Fruit fly (Drosophila melanogaster) whole organism, embryonic: ENCODE measurements around the gene CG42820.

Experiments
- Bteb2 ChIP-seq: fragments of 200-800 bp; sonication (Bioruptor generic); optimal IDR thresholded peaks from 2 replicates; lab custom pipeline; 2016; ENCODE audit warnings: missing biosample characterization, missing genetic modification characterization
- CG11504 ChIP-seq: fragments of 200-800 bp; sonication (Bioruptor generic); optimal IDR thresholded peaks from 3 replicates; lab custom pipeline; 2019; ENCODE audit warnings: missing biosample characterization, mild to moderate bottlenecking, missing genetic modification characterization, moderate library complexity
- CG13424 ChIP-seq: fragments of 200-800 bp; sonication (Bioruptor generic); optimal IDR thresholded peaks from 2 replicates; lab custom pipeline; 2019; ENCODE audit warnings: missing biosample characterization, mild to moderate bottlenecking, missing genetic modification characterization, moderate library complexity
- CG14667 ChIP-seq: fragments of 200-800 bp; sonication (Bioruptor generic); IDR thresholded peaks from 2 replicates; pipeline ENCODE4 v1.3.6; 2022; ENCODE audit warnings: missing biosample characterization, missing genetic modification characterization
- CG1602 ChIP-seq: fragments of 200-800 bp; sonication (Bioruptor generic); optimal IDR thresholded peaks from 3 replicates; lab custom pipeline; 2016; ENCODE audit warnings: missing biosample characterization, missing genetic modification characterization
- CG17829 ChIP-seq: fragments of 200-800 bp; optimal IDR thresholded peaks from 2 replicates; lab custom pipeline; 2019; ENCODE audit warnings: missing biosample characterization, mild to moderate bottlenecking, missing genetic modification characterization, moderate library complexity
- CG1832 ChIP-seq: fragments of 200-800 bp; sonication (Bioruptor generic); optimal IDR thresholded peaks from 2 replicates; lab custom pipeline; 2017; ENCODE audit warnings: missing biosample characterization, mild to moderate bottlenecking, missing genetic modification characterization, inconsistent platforms
- CG18599 ChIP-seq: fragments of 200-800 bp; sonication (Bioruptor generic); optimal IDR thresholded peaks from 3 replicates; lab custom pipeline; 2017; ENCODE audit warnings: missing biosample characterization, missing genetic modification characterization, mild to moderate bottlenecking, moderate library complexity, missing genetic modification reagents
- CG33213 ChIP-seq: fragments of 200-800 bp; sonication (Bioruptor generic); optimal IDR thresholded peaks from 3 replicates; lab custom pipeline; 2016; ENCODE audit warnings: missing biosample characterization, missing genetic modification characterization
- CG34224 ChIP-seq: fragments of 200-800 bp; sonication (Bioruptor generic); IDR thresholded peaks from 3 replicates; pipeline ENCODE4 v1.3.6; 2022; ENCODE audit warnings: missing biosample characterization, missing genetic modification characterization; ENCODE audit not compliant: partially characterized antibody
- CG42726 ChIP-seq: fragments of 200-800 bp; sonication (Bioruptor generic); IDR thresholded peaks from 2 replicates; pipeline ENCODE4 v1.3.6; 2022; ENCODE audit warnings: missing biosample characterization, missing genetic modification characterization; ENCODE audit not compliant: partially characterized antibody
- CG4707 ChIP-seq: fragments of 200-800 bp; sonication (Bioruptor generic); optimal IDR thresholded peaks from 2 replicates; lab custom pipeline; 2018; ENCODE audit warnings: missing biosample characterization, mild to moderate bottlenecking, missing genetic modification characterization, moderate library complexity
- CG5180 ChIP-seq: fragments of 200-800 bp; sonication (Bioruptor generic); optimal IDR thresholded peaks from 3 replicates; lab custom pipeline; 2017; ENCODE audit warnings: missing biosample characterization, missing genetic modification characterization, mild to moderate bottlenecking, moderate library complexity, missing genetic modification reagents
- CG7271 ChIP-seq: fragments of 200-800 bp; sonication (Bioruptor generic); optimal IDR thresholded peaks from 2 replicates; lab custom pipeline; 2018; ENCODE audit warnings: missing biosample characterization, mild to moderate bottlenecking, missing genetic modification characterization, moderate library complexity
- CG8924 ChIP-seq: fragments of 200-800 bp; optimal IDR thresholded peaks from 3 replicates; lab custom pipeline; 2019; ENCODE audit warnings: missing biosample characterization, mild to moderate bottlenecking, missing genetic modification characterization, moderate library complexity
- CHES-1-like ChIP-seq: fragments of 200-800 bp; sonication (Bioruptor generic); optimal IDR thresholded peaks from 2 replicates; lab custom pipeline; 2016; ENCODE audit warnings: missing biosample characterization, missing genetic modification characterization
- CkIIα-i1 ChIP-seq: fragments of 200-800 bp; sonication (Bioruptor generic); IDR thresholded peaks from 2 replicates; pipeline ENCODE4 v1.3.6; 2022; ENCODE audit warnings: missing biosample characterization, missing genetic modification characterization
- CrebB ChIP-seq: fragments of 200-800 bp; sonication (Bioruptor generic); optimal IDR thresholded peaks from 3 replicates; lab custom pipeline; 2018; ENCODE audit warnings: missing biosample characterization, mild to moderate bottlenecking, missing genetic modification characterization
- Dad ChIP-seq: fragments of 200-800 bp; sonication (Bioruptor generic); optimal IDR thresholded peaks from 3 replicates; lab custom pipeline; 2016; ENCODE audit warnings: missing biosample characterization, missing genetic modification characterization
- Deaf1 ChIP-seq: fragments of 200-800 bp; optimal IDR thresholded peaks from 3 replicates; lab custom pipeline; 2019; ENCODE audit warnings: missing biosample characterization, mild to moderate bottlenecking, missing genetic modification characterization, moderate library complexity
- Dfd ChIP-seq, 2 experiments: fragments of >200 bp; optimal IDR thresholded peaks; 2 replicates each; lab custom pipeline; 2017; ENCODE audit warnings: missing biosample characterization in 2 of 2, missing genetic modification characterization in 2 of 2
- Dip3 ChIP-seq: fragments of 200-800 bp; sonication (Bioruptor generic); optimal IDR thresholded peaks from 3 replicates; lab custom pipeline; 2016; ENCODE audit warnings: missing biosample characterization, missing genetic modification characterization
- Dp ChIP-seq: fragments of 200-800 bp; sonication (Bioruptor generic); optimal IDR thresholded peaks from 2 replicates; lab custom pipeline; 2018; ENCODE audit warnings: missing biosample characterization, mild to moderate bottlenecking, missing genetic modification characterization, moderate library complexity
- Fer2 ChIP-seq: fragments of 200-800 bp; sonication (Bioruptor generic); optimal IDR thresholded peaks from 2 replicates; lab custom pipeline; 2018; ENCODE audit warnings: missing biosample characterization, mild to moderate bottlenecking, missing genetic modification characterization, moderate library complexity
- HHEX ChIP-seq: fragments of 200-800 bp; sonication (Bioruptor generic); optimal IDR thresholded peaks from 3 replicates; lab custom pipeline; 2017; ENCODE audit warnings: missing biosample characterization, mild to moderate bottlenecking, missing genetic modification characterization, missing genetic modification reagents
- Hey ChIP-seq: fragments of 200-800 bp; sonication (Bioruptor generic); optimal IDR thresholded peaks from 3 replicates; lab custom pipeline; 2018; ENCODE audit warnings: missing biosample characterization, mild to moderate bottlenecking, missing genetic modification characterization
- Hr51 ChIP-seq, 2 experiments: fragments of 200-800 bp; sonication (Bioruptor generic); optimal IDR thresholded peaks; 2 replicates in 1 of 2; 3 replicates in 1 of 2; lab custom pipeline; 2016 to 2018; ENCODE audit warnings: missing biosample characterization in 2 of 2, missing genetic modification characterization in 2 of 2, mild to moderate bottlenecking in 1 of 2, moderate library complexity in 1 of 2
- Hsf ChIP-seq: fragments of 200-800 bp; sonication (Bioruptor generic); optimal IDR thresholded peaks from 3 replicates; lab custom pipeline; 2016; ENCODE audit warnings: missing biosample characterization, missing genetic modification characterization
- Lhr ChIP-seq: fragments of 200-800 bp; sonication (Bioruptor generic); optimal IDR thresholded peaks from 3 replicates; lab custom pipeline; 2017; ENCODE audit warnings: mild to moderate bottlenecking, missing biosample characterization, missing genetic modification reagents, missing genetic modification characterization
- Side ChIP-seq: fragments of 200-800 bp; sonication (Bioruptor generic); optimal IDR thresholded peaks from 2 replicates; lab custom pipeline; 2016; ENCODE audit warnings: missing biosample characterization, missing genetic modification characterization
- Xrp1 ChIP-seq: fragments of 200-800 bp; sonication (Bioruptor generic); IDR thresholded peaks from 2 replicates; pipeline ENCODE4 v1.3.6; 2022; ENCODE audit warnings: missing biosample characterization, missing genetic modification characterization
- ab ChIP-seq: fragments of 200-800 bp; sonication (Bioruptor generic); optimal IDR thresholded peaks from 2 replicates; lab custom pipeline; 2016; ENCODE audit warnings: missing biosample characterization, missing genetic modification characterization
- ase ChIP-seq: fragments of 200-800 bp; sonication (Bioruptor generic); IDR thresholded peaks from 3 replicates; pipeline ENCODE4 v1.3.6; 2022; ENCODE audit warnings: missing biosample characterization, missing genetic modification characterization
- ash1 ChIP-seq: fragments of 200-800 bp; sonication (Bioruptor generic); optimal IDR thresholded peaks from 2 replicates; lab custom pipeline; 2018; ENCODE audit warnings: missing biosample characterization, mild to moderate bottlenecking, missing genetic modification characterization
- cad ChIP-seq: fragments of >200 bp; optimal IDR thresholded peaks from 2 replicates; lab custom pipeline; 2017; ENCODE audit warnings: missing biosample characterization, missing genetic modification characterization
- crc ChIP-seq: fragments of 200-800 bp; sonication (Bioruptor generic); optimal IDR thresholded peaks from 2 replicates; lab custom pipeline; 2016; ENCODE audit warnings: missing biosample characterization, missing genetic modification characterization
- crol ChIP-seq: fragments of 200-800 bp; sonication (Bioruptor generic); IDR thresholded peaks from 2 replicates; pipeline ENCODE4 v1.3.6; 2022; ENCODE audit warnings: missing biosample characterization, missing genetic modification characterization
- dmrt11E ChIP-seq: fragments of 200-800 bp; sonication (Bioruptor generic); optimal IDR thresholded peaks from 3 replicates; lab custom pipeline; 2018; ENCODE audit warnings: missing biosample characterization, mild to moderate bottlenecking, missing genetic modification characterization, moderate library complexity
- dmrt99B ChIP-seq: fragments of 200-800 bp; sonication (Bioruptor generic); optimal IDR thresholded peaks from 2 replicates; lab custom pipeline; 2018; ENCODE audit warnings: missing biosample characterization, mild to moderate bottlenecking, missing genetic modification characterization, moderate library complexity
- fd96Cb ChIP-seq: fragments of 200-800 bp; sonication (Bioruptor generic); optimal IDR thresholded peaks from 2 replicates; lab custom pipeline; 2018; ENCODE audit warnings: missing biosample characterization, mild to moderate bottlenecking, missing genetic modification characterization, moderate library complexity
- jing ChIP-seq: fragments of 200-800 bp; sonication (Bioruptor generic); optimal IDR thresholded peaks from 2 replicates; lab custom pipeline; 2018; ENCODE audit warnings: missing biosample characterization, mild to moderate bottlenecking, missing genetic modification characterization
- lbe ChIP-seq: fragments of 200-800 bp; sonication (Bioruptor generic); optimal IDR thresholded peaks from 2 replicates; lab custom pipeline; 2016; ENCODE audit warnings: missing biosample characterization, mild to moderate bottlenecking, missing genetic modification characterization
- p53 ChIP-seq: fragments of 200-800 bp; sonication (Bioruptor generic); optimal IDR thresholded peaks from 2 replicates; lab custom pipeline; 2016; ENCODE audit warnings: missing biosample characterization, missing genetic modification characterization
- row ChIP-seq: fragments of 200-800 bp; sonication (Bioruptor generic); IDR thresholded peaks from 3 replicates; pipeline ENCODE4 v1.3.6; 2022; ENCODE audit warnings: missing biosample characterization, missing genetic modification characterization
- sens ChIP-seq: fragments of 200-800 bp; sonication (Bioruptor generic); peaks from one replicate; lab custom pipeline; 2016; ENCODE audit warnings: missing biosample characterization, missing genetic modification characterization
- sima ChIP-seq: fragments of 200-800 bp; sonication (Bioruptor generic); optimal IDR thresholded peaks from 2 replicates; lab custom pipeline; 2016; ENCODE audit warnings: missing biosample characterization, missing genetic modification characterization
- tll ChIP-seq, 2 experiments: fragments of 200-800 bp in 1 of 2; fragments of >200 bp in 1 of 2; sonication (Bioruptor generic) in 1 of 2; optimal IDR thresholded peaks; 2 replicates each; lab custom pipeline; 2017 to 2019; ENCODE audit warnings: missing biosample characterization in 2 of 2, missing genetic modification characterization in 2 of 2, mild to moderate bottlenecking in 1 of 2, moderate library complexity in 1 of 2
- unc-4 ChIP-seq: fragments of 200-800 bp; sonication (Bioruptor generic); IDR thresholded peaks from 2 replicates; pipeline ENCODE4 v1.3.6; 2022; ENCODE audit warnings: missing biosample characterization, missing genetic modification characterization; ENCODE audit not compliant: partially characterized antibody
- vvl ChIP-seq: fragments of 200-800 bp; sonication (Bioruptor generic); IDR thresholded peaks from 2 replicates; pipeline ENCODE4 v1.3.6; 2022; ENCODE audit warnings: missing biosample characterization, missing genetic modification characterization
- z ChIP-seq: fragments of 200-800 bp; sonication (Bioruptor generic); IDR thresholded peaks from 3 replicates; pipeline ENCODE4 v1.3.6; 2022; ENCODE audit warnings: missing biosample characterization, missing genetic modification characterization

The CG42820 gene

dm6 chr2L:8381508-8382036, 10.6 kb downstream of the CG42820 start, which contains the start of gene AlaRS (continued):
- TF ChIP-seq HHEX = peak; percentile 15
- peak; percentile 70 for TF ChIP-seq lbe (GFP tag; lab: Kevin White, UChicago)
- peak; percentile 40 for TF ChIP-seq dmrt11E (tag; lab: Kevin White, UChicago)
- TF ChIP-seq vvl (GFP tag; lab: Robert Waterston, UW) = peak; percentile 44; the same call in 1 of the 2 replicates
- no peak for TF ChIP-seq CHES-1-like (GFP tag; lab: Kevin White, UChicago)
- no peak for TF ChIP-seq CG33213 (GFP tag; lab: Kevin White, UChicago)
- peak; percentile 88 for TF ChIP-seq sens
- no peak for TF ChIP-seq crc (GFP tag; lab: Kevin White, UChicago)
- TF ChIP-seq p53 = no peak
- TF ChIP-seq CG34224 = peak; percentile 61
- no peak for TF ChIP-seq Hey (tag; lab: Kevin White, UChicago)
- no peak for TF ChIP-seq ab
- no peak for TF ChIP-seq fd96Cb (tag; lab: Kevin White, UChicago)
- peak; percentile 27 for TF ChIP-seq dmrt99B
- TF ChIP-seq CG14667 (GFP tag; lab: Robert Waterston, UW) = no peak
- TF ChIP-seq Fer2 (tag; lab: Kevin White, UChicago) = no peak
- no peak for TF ChIP-seq Side
- TF ChIP-seq sima (GFP tag; lab: Kevin White, UChicago) = no peak
- TF ChIP-seq ase (GFP tag; lab: Robert Waterston, UW) = no peak
- no peak for TF ChIP-seq Lhr (GFP tag; lab: Kevin White, UChicago)
- TF ChIP-seq CkIIα-i1 (GFP tag; lab: Robert Waterston, UW) = no peak
- no peak for TF ChIP-seq Dip3 (GFP tag; lab: Kevin White, UChicago)
- no peak for TF ChIP-seq CG4707
- no peak for TF ChIP-seq Dad
- peak; percentile 42 for TF ChIP-seq CG11504
- TF ChIP-seq ash1 = no peak
- no peak for TF ChIP-seq Dfd (GFP tag; optimal IDR thresholded peaks at IDR 0.05; lab: Kevin White, UChicago)
- no peak for TF ChIP-seq jing (GFP tag; lab: Kevin White, UChicago)
- TF ChIP-seq row (GFP tag; lab: Robert Waterston, UW) = peak; percentile 79
- TF ChIP-seq CG18599 (GFP tag; lab: Kevin White, UChicago) = peak; percentile 56
- no peak for TF ChIP-seq crol
- TF ChIP-seq Dp = peak; percentile 24
- peak; percentile 58 for TF ChIP-seq CG13424 (tag; lab: Kevin White, UChicago)
- TF ChIP-seq CG17829 (tag; lab: Kevin White, UChicago) = peak; percentile 67
- TF ChIP-seq Xrp1 (GFP tag; lab: Robert Waterston, UW) = peak; percentile 60; the same call in 1 of the 2 replicates
- peak; percentile 28 for TF ChIP-seq CG8924 (tag; lab: Kevin White, UChicago)
- no peak for TF ChIP-seq CrebB (tag; lab: Kevin White, UChicago)
- TF ChIP-seq CG1832 (GFP tag; lab: Kevin White, UChicago) = no peak
- TF ChIP-seq CG1602 (GFP tag; lab: Kevin White, UChicago) = peak; percentile 3
- no peak for TF ChIP-seq CG42726
- no peak for TF ChIP-seq cad (GFP tag; lab: Kevin White, UChicago)
- no peak for TF ChIP-seq z (GFP tag; lab: Robert Waterston, UW)
- TF ChIP-seq Deaf1 (tag; lab: Kevin White, UChicago) = peak; percentile 9
- TF ChIP-seq Hsf (GFP tag; lab: Kevin White, UChicago) = peak; percentile 27
- no peak for TF ChIP-seq CG7271
- TF ChIP-seq CG5180 = no peak
- peak in 1 of 2 experiments; percentile 46 for TF ChIP-seq Hr51 (GFP tag; optimal IDR thresholded peaks at IDR 0.05; lab: Kevin White, UChicago)
- no peak for TF ChIP-seq Bteb2
- TF ChIP-seq unc-4 (GFP tag; lab: Robert Waterston, UW) = peak; percentile 72; the same call in 1 of the 2 replicates
- no peak for TF ChIP-seq tll (GFP tag; optimal IDR thresholded peaks at IDR 0.05; lab: Kevin White, UChicago)
